Worm (Caenorhabditis elegans) whole organism, mixed stage, embryonic: ENCODE results near the gene T16G1.7.

Source experiments
- M03D4.4 ChIP-seq: sonication (generic microtip); optimal IDR thresholded peaks from 2 replicates; lab custom pipeline; 2017; ENCODE audit warnings: mild to moderate bottlenecking, missing genetic modification characterization, missing compliant biosample characterization
- bed-3 ChIP-seq: fragments of 200-800 bp; sonication (Bioruptor generic); optimal IDR thresholded peaks from 3 replicates; lab custom pipeline; 2018; ENCODE audit warnings: mild to moderate bottlenecking, missing genetic modification characterization, moderate library complexity, missing compliant biosample characterization
- blmp-1 ChIP-seq: fragments of 150-350 bp; optimal IDR thresholded peaks from 2 replicates; lab custom pipeline; 2014; ENCODE audit warnings: missing biosample characterization, missing genetic modification characterization
- ceh-39 ChIP-seq: fragments of 150-350 bp; optimal IDR thresholded peaks from 2 replicates; lab custom pipeline; 2014; ENCODE audit warnings: missing biosample characterization, missing genetic modification characterization
- ceh-43 ChIP-seq: fragments of 200-800 bp; sonication (Bioruptor generic); optimal IDR thresholded peaks from 2 replicates; lab custom pipeline; 2018; ENCODE audit warnings: mild to moderate bottlenecking, missing genetic modification characterization, moderate library complexity, missing compliant biosample characterization
- ceh-83 ChIP-seq: fragments of 200-800 bp; sonication (Bioruptor generic); optimal IDR thresholded peaks from 2 replicates; lab custom pipeline; 2018; ENCODE audit warnings: mild to moderate bottlenecking, missing genetic modification characterization, missing compliant biosample characterization
- ces-1 ChIP-seq: fragments of 150-350 bp; optimal IDR thresholded peaks from 2 replicates; lab custom pipeline; 2014; ENCODE audit warnings: missing biosample characterization, missing genetic modification reagents, missing genetic modification characterization
- cnd-1 ChIP-seq: fragments of 200-800 bp; sonication (Bioruptor generic); optimal IDR thresholded peaks from 2 replicates; lab custom pipeline; 2018; ENCODE audit warnings: mild to moderate bottlenecking, missing genetic modification characterization, missing compliant biosample characterization
- elt-1 ChIP-seq: sonication (generic microtip); optimal IDR thresholded peaks from 2 replicates; lab custom pipeline; 2017; ENCODE audit warnings: missing genetic modification characterization, mild to moderate bottlenecking, missing compliant biosample characterization, antibody characterized with exemption, moderate library complexity, borderline replicate concordance; ENCODE audit not compliant: insufficient read depth
- elt-3 ChIP-seq: fragments of 150-350 bp; optimal IDR thresholded peaks from 2 replicates; lab custom pipeline; 2014; ENCODE audit warnings: missing biosample characterization, missing genetic modification characterization
- flh-1 ChIP-seq: fragments of 200-800 bp; sonication (Bioruptor generic); optimal IDR thresholded peaks from 2 replicates; lab custom pipeline; 2018; ENCODE audit warnings: mild to moderate bottlenecking, missing genetic modification characterization, moderate library complexity, missing compliant biosample characterization
- ham-2 ChIP-seq: fragments of 200-800 bp; sonication (Bioruptor generic); optimal IDR thresholded peaks from 2 replicates; lab custom pipeline; 2018; ENCODE audit warnings: mild to moderate bottlenecking, missing genetic modification characterization, missing compliant biosample characterization
- lin-13 ChIP-seq: fragments of 150-350 bp; optimal IDR thresholded peaks from 2 replicates; lab custom pipeline; 2014; ENCODE audit warnings: missing biosample characterization, missing genetic modification characterization
- lin-32 ChIP-seq: fragments of 200-800 bp; sonication (Bioruptor generic); optimal IDR thresholded peaks from 2 replicates; lab custom pipeline; 2018; ENCODE audit warnings: mild to moderate bottlenecking, missing genetic modification characterization, missing compliant biosample characterization
- lsy-2 ChIP-seq: fragments of 150-350 bp; optimal IDR thresholded peaks from 2 replicates; lab custom pipeline; 2014; ENCODE audit warnings: missing biosample characterization, missing genetic modification characterization
- mab-5 ChIP-seq: fragments of 150-350 bp; optimal IDR thresholded peaks from 2 replicates; lab custom pipeline; 2014; ENCODE audit warnings: missing biosample characterization, missing genetic modification characterization
- mep-1 ChIP-seq: fragments of 150-350 bp; optimal IDR thresholded peaks from 2 replicates; lab custom pipeline; 2017; ENCODE audit warnings: missing biosample characterization, missing genetic modification reagents, missing genetic modification characterization, inconsistent platforms
- mls-2 ChIP-seq: sonication (generic microtip); optimal IDR thresholded peaks from 2 replicates; lab custom pipeline; 2016; ENCODE audit warnings: mild to moderate bottlenecking, missing genetic modification characterization, moderate library complexity, missing compliant biosample characterization
- nhr-12 ChIP-seq: fragments of 150-350 bp; optimal IDR thresholded peaks from 2 replicates; lab custom pipeline; 2014; ENCODE audit warnings: missing biosample characterization, missing genetic modification characterization
- nhr-2 ChIP-seq: fragments of 150-350 bp; optimal IDR thresholded peaks from 2 replicates; lab custom pipeline; 2014; ENCODE audit warnings: missing biosample characterization, missing genetic modification characterization
- nhr-237 ChIP-seq: fragments of 150-350 bp; optimal IDR thresholded peaks from 2 replicates; lab custom pipeline; 2014; ENCODE audit warnings: missing biosample characterization, missing genetic modification characterization
- nhr-28 ChIP-seq: fragments of 150-350 bp; optimal IDR thresholded peaks from 2 replicates; lab custom pipeline; 2014; ENCODE audit warnings: missing biosample characterization, missing genetic modification characterization
- nhr-76 ChIP-seq: sonication (generic microtip); optimal IDR thresholded peaks from 2 replicates; lab custom pipeline; 2017; ENCODE audit warnings: missing biosample characterization, missing genetic modification characterization
- pha-4 ChIP-seq: fragments of 150-350 bp; optimal IDR thresholded peaks from 2 replicates; lab custom pipeline; 2018; ENCODE audit warnings: missing biosample characterization, missing genetic modification reagents, missing genetic modification characterization
- sem-2 ChIP-seq: fragments of 200-800 bp; sonication (Bioruptor generic); optimal IDR thresholded peaks from 2 replicates; lab custom pipeline; 2018; ENCODE audit warnings: mild to moderate bottlenecking, missing genetic modification characterization, missing compliant biosample characterization
- snpc-4 ChIP-seq: fragments of 150-350 bp; optimal IDR thresholded peaks from 2 replicates; lab custom pipeline; 2014; ENCODE audit warnings: missing biosample characterization, missing genetic modification characterization
- sptf-1 ChIP-seq: sonication (generic microtip); optimal IDR thresholded peaks from 2 replicates; lab custom pipeline; 2017; ENCODE audit warnings: mild to moderate bottlenecking, missing genetic modification characterization, moderate library complexity, missing compliant biosample characterization
- tbx-8 ChIP-seq: fragments of 200-800 bp; sonication (Bioruptor generic); optimal IDR thresholded peaks from 2 replicates; lab custom pipeline; 2018; ENCODE audit warnings: mild to moderate bottlenecking, missing genetic modification characterization, moderate library complexity, missing compliant biosample characterization
- unc-39 ChIP-seq: fragments of 150-350 bp; optimal IDR thresholded peaks from 2 replicates; lab custom pipeline; 2014; ENCODE audit warnings: missing biosample characterization, missing genetic modification characterization
- zip-8 ChIP-seq: fragments of 150-350 bp; optimal IDR thresholded peaks from 2 replicates; lab custom pipeline; 2014; ENCODE audit warnings: missing biosample characterization, missing genetic modification characterization
- ztf-11 ChIP-seq: fragments of 150-350 bp; optimal IDR thresholded peaks from 2 replicates; lab custom pipeline; 2014; ENCODE audit warnings: missing biosample characterization, missing genetic modification characterization

The T16G1.7 gene

DNA sequence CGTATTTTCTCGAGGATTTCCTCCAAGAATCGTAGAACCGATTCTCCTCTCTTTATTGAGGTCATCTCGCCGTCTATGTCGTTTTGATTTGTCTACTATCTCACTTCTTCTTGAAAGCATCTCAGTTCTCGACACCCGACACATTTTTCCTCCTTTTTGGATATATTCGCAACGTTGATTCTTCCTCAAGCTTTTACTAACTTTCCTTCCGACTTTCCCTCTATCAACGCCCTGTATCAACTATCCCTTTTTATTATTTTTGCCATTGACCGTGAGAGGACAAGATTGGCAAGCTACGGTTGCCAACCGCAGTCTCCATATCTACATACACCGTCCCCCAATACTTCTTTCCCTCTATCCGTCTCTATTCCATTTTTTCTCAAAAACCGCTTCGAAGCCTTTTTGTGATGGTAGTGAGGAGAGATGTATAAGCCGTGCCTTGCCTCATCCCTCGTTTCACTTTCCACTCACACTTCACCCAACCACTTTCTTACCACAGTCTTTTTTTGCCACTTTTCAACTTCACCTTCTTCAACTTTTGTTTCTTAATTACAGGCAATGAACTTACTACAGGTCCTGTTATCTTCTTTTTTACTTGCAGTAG is 5.9 kb downstream of the T16G1.7 start, which contains the start of gene T16G1.2:
T16G1.2 (plus strand) TSS at position 554 of the 604 bp plus-strand sequence.
- no peak for TF ChIP-seq elt-3 (tag; lab: Kevin White, UChicago)
- peak; percentile 24 for TF ChIP-seq blmp-1 (tag; lab: Kevin White, UChicago)

DNA sequence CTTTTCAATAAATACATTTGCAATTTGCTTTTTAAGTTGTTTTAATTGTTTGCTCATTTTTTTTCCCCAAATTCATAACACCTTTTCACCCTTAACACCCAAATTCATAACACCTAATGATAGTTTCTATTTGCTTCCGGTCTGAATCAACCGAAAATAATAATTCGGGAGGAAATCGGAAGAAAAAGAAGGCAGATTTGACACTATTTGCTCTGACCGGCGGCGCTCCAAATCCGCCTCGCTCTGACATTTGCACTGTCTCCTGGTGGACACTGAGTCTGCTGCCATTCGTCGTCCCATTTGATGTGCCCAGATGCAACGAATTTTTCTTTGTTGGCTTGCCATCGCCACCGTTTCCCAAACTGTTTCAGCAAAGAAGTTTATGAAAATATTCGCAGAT is 10.8 kb downstream of the T16G1.7 start, which contains the start of gene pqn-67:
pqn-67 (plus strand) TSS at position 301 of the 400 bp plus-strand sequence.
- TF ChIP-seq sptf-1 (no peak), lin-32 (GFP tag; lab: Kevin White, UChicago) (no peak), ham-2 (GFP tag; lab: Kevin White, UChicago) (no peak), cnd-1 (tag; lab: Kevin White, UChicago) (no peak), mab-5 (tag; lab: Kevin White, UChicago) (no peak), flh-1 (GFP tag; lab: Kevin White, UChicago) (no peak), elt-1 (tag; lab: Kevin White, UChicago) (no peak), ceh-43 (GFP tag; lab: Kevin White, UChicago) (no peak), nhr-2 (tag; lab: Kevin White, UChicago) (no peak), nhr-237 (no peak), tbx-8 (GFP tag; lab: Kevin White, UChicago) (no peak), elt-3 (tag; lab: Kevin White, UChicago) (no peak), nhr-76 (tag; lab: Kevin White, UChicago) (no peak), nhr-12 (tag; lab: Kevin White, UChicago) (no peak), bed-3 (GFP tag; lab: Kevin White, UChicago) (no peak), ceh-39 (tag; lab: Kevin White, UChicago) (no peak)

- TF ChIP-seq nhr-28 (no peak), tbx-8 (GFP tag; lab: Kevin White, UChicago) (no peak), blmp-1 (tag; lab: Kevin White, UChicago) (no peak), lin-13 (tag; lab: Kevin White, UChicago) (no peak), snpc-4 (tag; lab: Kevin White, UChicago) (no peak), sptf-1 (no peak), sem-2 (GFP tag; lab: Kevin White, UChicago) (no peak), zip-8 (no peak), nhr-2 (tag; lab: Kevin White, UChicago) (no peak), bed-3 (GFP tag; lab: Kevin White, UChicago) (no peak), ceh-83 (GFP tag; lab: Kevin White, UChicago) (no peak), lin-32 (GFP tag; lab: Kevin White, UChicago) (no peak), ham-2 (GFP tag; lab: Kevin White, UChicago) (no peak)
Measured at ce11 chrV:12922308-12922707, 12.6 kb downstream of the T16G1.7 start, which contains the start of gene dhrs-4. Gene dhrs-4, plus strand, starts transcription at chrV:12922608.

DNA sequence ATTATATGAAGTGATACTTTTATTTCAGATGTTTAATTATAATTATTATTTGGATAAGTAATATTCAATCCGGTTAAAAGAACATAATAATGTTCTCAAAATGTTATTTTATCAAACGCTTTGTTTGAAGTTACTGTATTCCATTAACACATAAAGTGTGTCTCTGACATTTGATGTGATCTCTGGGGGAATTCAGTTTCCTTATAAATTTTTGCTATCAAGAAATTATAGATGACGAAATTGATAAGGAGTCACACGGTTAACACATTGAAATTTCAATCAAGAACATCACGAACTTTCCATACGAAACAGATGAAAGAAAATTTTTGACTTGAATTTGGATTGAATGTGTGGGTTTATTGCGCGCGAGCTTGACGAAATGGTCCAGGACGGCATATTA is 13.2 kb downstream of the T16G1.7 start:
- TF ChIP-seq sptf-1, result no peak
- no peak for TF ChIP-seq mls-2 (tag; lab: Kevin White, UChicago)
- TF ChIP-seq ceh-83 (GFP tag; lab: Kevin White, UChicago), result no peak
- no peak for TF ChIP-seq ham-2 (GFP tag; lab: Kevin White, UChicago)
- TF ChIP-seq unc-39 (tag; lab: Kevin White, UChicago), result no peak
- no peak for TF ChIP-seq ceh-43 (GFP tag; lab: Kevin White, UChicago)
- no peak for TF ChIP-seq ztf-11 (tag; lab: Kevin White, UChicago)
- no peak for TF ChIP-seq nhr-237

DNA sequence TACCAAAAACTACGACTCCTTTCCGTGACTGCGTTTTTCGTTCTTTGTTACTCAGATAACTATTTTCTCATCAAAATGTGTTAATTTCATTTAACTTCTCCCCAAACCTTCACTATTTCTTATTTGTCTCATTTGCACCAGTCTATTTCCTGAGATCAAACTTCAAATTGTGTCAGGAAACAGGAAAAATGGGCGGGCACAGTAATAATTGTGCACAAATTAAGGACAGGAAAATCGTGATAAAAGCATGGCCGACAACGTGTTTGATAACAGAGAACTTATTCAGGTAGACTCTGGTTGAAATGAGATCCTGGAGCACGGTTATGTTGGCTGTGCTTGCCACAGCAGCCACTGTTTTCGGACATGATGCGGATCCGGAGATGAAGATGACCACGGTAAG is 15.2 kb downstream of the T16G1.7 start, which contains the start of gene lipl-1:
lipl-1 (plus strand) TSS at position 282 of the 400 bp plus-strand sequence.
- TF ChIP-seq flh-1 (GFP tag; lab: Kevin White, UChicago) (no peak), M03D4.4 (tag; lab: Kevin White, UChicago) (no peak)

DNA sequence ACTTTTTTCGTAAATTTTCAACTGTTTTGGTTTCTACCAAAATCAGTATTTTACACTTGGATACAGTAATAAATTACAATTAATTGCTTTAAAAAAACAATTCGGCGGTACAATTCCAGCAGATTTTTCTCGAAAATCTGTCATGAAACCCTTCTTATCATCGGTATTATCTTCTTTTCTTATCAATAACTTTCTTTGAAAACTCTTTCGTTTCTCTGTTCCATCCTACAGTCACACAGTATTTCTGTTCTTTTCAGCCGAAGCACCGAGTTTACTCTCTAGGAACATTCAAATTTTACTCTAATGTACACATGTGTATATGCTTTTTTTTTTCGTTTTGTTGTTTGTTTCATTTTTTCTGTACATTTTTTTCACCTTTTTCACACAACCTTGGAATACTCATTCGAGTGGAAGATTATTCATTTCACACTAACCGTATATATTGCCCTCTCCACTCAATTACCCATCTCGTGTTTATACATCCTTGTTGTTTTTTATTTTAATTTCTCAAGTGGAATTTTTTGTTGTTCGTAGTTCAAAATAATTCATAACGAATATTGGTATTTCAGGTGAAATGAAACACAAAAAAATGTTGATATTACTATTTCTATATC is 25.3 kb downstream of the T16G1.7 start, which contains the start of gene nid-1:
nid-1 (plus strand) TSS at position 564 of the 614 bp plus-strand sequence.
- TF ChIP-seq ces-1 (no peak), nhr-237 (no peak), M03D4.4 (tag; lab: Kevin White, UChicago) (no peak), mab-5 (tag; lab: Kevin White, UChicago) (no peak), nhr-12 (tag; lab: Kevin White, UChicago) (no peak), elt-3 (tag; lab: Kevin White, UChicago) (no peak), ceh-43 (GFP tag; lab: Kevin White, UChicago) (no peak), ztf-11 (tag; lab: Kevin White, UChicago) (no peak), zip-8 (no peak), mep-1 (tag; lab: Kevin White, UChicago) (no peak), nhr-2 (tag; lab: Kevin White, UChicago) (no peak), sem-2 (GFP tag; lab: Kevin White, UChicago) (no peak), tbx-8 (GFP tag; lab: Kevin White, UChicago) (no peak), pha-4 (no peak), nhr-28 (no peak), lsy-2 (tag; lab: Kevin White, UChicago) (no peak), snpc-4 (tag; lab: Kevin White, UChicago) (no peak), lin-32 (GFP tag; lab: Kevin White, UChicago) (no peak), blmp-1 (tag; lab: Kevin White, UChicago) (no peak)
